Fruit fly (Drosophila melanogaster) whole organism, embryonic: ENCODE results near the gene CG42395.

Experiments used
- BEAF-32 ChIP-seq: fragments of 200-800 bp; sonication (Bioruptor generic); optimal IDR thresholded peaks from 3 replicates; lab custom pipeline; 2017; ENCODE audit warnings: missing biosample characterization, missing genetic modification characterization, mild to moderate bottlenecking, moderate library complexity, missing genetic modification reagents
- Bgb ChIP-seq: fragments of 200-800 bp; sonication (Bioruptor generic); IDR thresholded peaks from 2 replicates; pipeline ENCODE4 v1.3.6; 2022; ENCODE audit warnings: missing biosample characterization, missing genetic modification characterization; ENCODE audit not compliant: partially characterized antibody
- CG1024 ChIP-seq: fragments of 200-800 bp; sonication (Bioruptor generic); IDR thresholded peaks from 2 replicates; pipeline ENCODE4 v1.3.6; 2022; ENCODE audit warnings: missing biosample characterization, missing genetic modification characterization
- CG10565 ChIP-seq: fragments of 200-800 bp; sonication (Bioruptor generic); optimal IDR thresholded peaks from 3 replicates; lab custom pipeline; 2016; ENCODE audit warnings: missing biosample characterization, mild to moderate bottlenecking, missing genetic modification characterization
- CG11560 ChIP-seq: fragments of 200-800 bp; sonication (Bioruptor generic); IDR thresholded peaks from 3 replicates; pipeline ENCODE4 v1.3.6; 2022; ENCODE audit warnings: missing biosample characterization, missing genetic modification characterization
- CG12236 ChIP-seq: fragments of 200-800 bp; sonication (Bioruptor generic); optimal IDR thresholded peaks from 2 replicates; lab custom pipeline; 2016; ENCODE audit warnings: missing biosample characterization, missing genetic modification characterization
- CG15011 ChIP-seq: fragments of 200-800 bp; sonication (Bioruptor generic); optimal IDR thresholded peaks from 3 replicates; lab custom pipeline; 2018; ENCODE audit warnings: missing biosample characterization, mild to moderate bottlenecking, missing genetic modification characterization
- CG15073 ChIP-seq: fragments of 200-800 bp; sonication (Bioruptor generic); optimal IDR thresholded peaks from 2 replicates; lab custom pipeline; 2016; ENCODE audit warnings: missing biosample characterization, missing genetic modification characterization
- CG18476 ChIP-seq: fragments of 200-800 bp; sonication (Bioruptor generic); optimal IDR thresholded peaks from 2 replicates; lab custom pipeline; 2016; ENCODE audit warnings: missing biosample characterization, mild to moderate bottlenecking, missing genetic modification characterization
- CG2129 ChIP-seq: fragments of 200-800 bp; sonication (Bioruptor generic); IDR thresholded peaks from 2 replicates; pipeline ENCODE4 v1.3.6; 2022; ENCODE audit warnings: missing biosample characterization, missing genetic modification characterization; ENCODE audit not compliant: partially characterized antibody
- CG3995 ChIP-seq: fragments of 200-800 bp; sonication (Bioruptor generic); optimal IDR thresholded peaks from 3 replicates; lab custom pipeline; 2016; ENCODE audit warnings: missing biosample characterization, missing genetic modification characterization
- CG43689 ChIP-seq: fragments of 200-800 bp; sonication (Bioruptor generic); IDR thresholded peaks from 2 replicates; pipeline ENCODE4 v1.3.6; 2022; ENCODE audit warnings: missing biosample characterization, missing genetic modification characterization
- CG7839 ChIP-seq: fragments of 200-800 bp; sonication (Bioruptor generic); optimal IDR thresholded peaks from 3 replicates; lab custom pipeline; 2018; ENCODE audit warnings: missing biosample characterization, mild to moderate bottlenecking, missing genetic modification characterization, moderate library complexity
- CG8359 ChIP-seq: fragments of 200-800 bp; sonication (Bioruptor generic); optimal IDR thresholded peaks from 2 replicates; lab custom pipeline; 2017; ENCODE audit warnings: missing biosample characterization, mild to moderate bottlenecking, missing genetic modification characterization, borderline replicate concordance
- Camta ChIP-seq: fragments of 200-800 bp; sonication (Bioruptor generic); optimal IDR thresholded peaks from 2 replicates; lab custom pipeline; 2016; ENCODE audit warnings: missing biosample characterization, missing genetic modification characterization
- Dbx ChIP-seq: fragments of 200-800 bp; sonication (Bioruptor generic); IDR thresholded peaks from 3 replicates; pipeline ENCODE4 v1.3.6; 2022; ENCODE audit warnings: missing biosample characterization, missing genetic modification characterization
- Dip3 ChIP-seq: fragments of 200-800 bp; sonication (Bioruptor generic); optimal IDR thresholded peaks from 3 replicates; lab custom pipeline; 2016; ENCODE audit warnings: missing biosample characterization, missing genetic modification characterization
- Eip74EF ChIP-seq, 2 experiments: fragments of 200-800 bp in 1 of 2; fragments of >200 bp in 1 of 2; sonication (Bioruptor generic) in 1 of 2; optimal IDR thresholded peaks; 2 replicates each; lab custom pipeline; 2017 to 2019; ENCODE audit warnings: missing biosample characterization in 2 of 2, missing genetic modification characterization in 2 of 2, mild to moderate bottlenecking in 1 of 2, moderate library complexity in 1 of 2
- Gug ChIP-seq: fragments of 200-800 bp; sonication (Bioruptor generic); IDR thresholded peaks from 4 replicates; pipeline ENCODE4 v1.3.6; 2022; ENCODE audit warnings: missing biosample characterization, missing genetic modification characterization
- H15 ChIP-seq: fragments of 200-800 bp; sonication (Bioruptor generic); IDR thresholded peaks from 3 replicates; pipeline ENCODE4 v1.3.6; 2022; ENCODE audit warnings: missing biosample characterization, missing genetic modification characterization
- HLH4C ChIP-seq: fragments of 200-800 bp; sonication (Bioruptor generic); IDR thresholded peaks from 3 replicates; pipeline ENCODE4 v1.3.6; 2022; ENCODE audit warnings: missing biosample characterization, missing genetic modification characterization; ENCODE audit not compliant: partially characterized antibody
- HmgZ ChIP-seq: fragments of 200-800 bp; sonication (Bioruptor generic); optimal IDR thresholded peaks from 2 replicates; lab custom pipeline; 2018; ENCODE audit warnings: missing biosample characterization, mild to moderate bottlenecking, missing genetic modification characterization
- Hr3 ChIP-seq: fragments of 200-800 bp; sonication (Bioruptor generic); optimal IDR thresholded peaks from 3 replicates; lab custom pipeline; 2016; ENCODE audit warnings: missing biosample characterization, missing genetic modification characterization
- Hsf ChIP-seq: fragments of 200-800 bp; sonication (Bioruptor generic); optimal IDR thresholded peaks from 3 replicates; lab custom pipeline; 2016; ENCODE audit warnings: missing biosample characterization, missing genetic modification characterization
- Kr ChIP-seq: fragments of 200-800 bp; sonication (Bioruptor generic); optimal IDR thresholded peaks from 2 replicates; lab custom pipeline; 2017; ENCODE audit warnings: missing biosample characterization, mild to moderate bottlenecking, missing genetic modification characterization
- Myb ChIP-seq: fragments of 200-800 bp; sonication (Bioruptor generic); optimal IDR thresholded peaks from 2 replicates; lab custom pipeline; 2016; ENCODE audit warnings: missing biosample characterization, missing genetic modification characterization
- NFAT ChIP-seq: fragments of 200-800 bp; sonication (Bioruptor generic); IDR thresholded peaks from 2 replicates; pipeline ENCODE4 v1.3.6; 2022; ENCODE audit warnings: missing biosample characterization, missing genetic modification characterization
- Oaz ChIP-seq: fragments of 200-800 bp; sonication (Bioruptor generic); IDR thresholded peaks from 2 replicates; pipeline ENCODE4 v1.3.6; 2022; ENCODE audit warnings: missing biosample characterization, missing genetic modification characterization
- Xbp1 ChIP-seq: fragments of 200-800 bp; sonication (Bioruptor generic); optimal IDR thresholded peaks from 3 replicates; lab custom pipeline; 2016; ENCODE audit warnings: missing biosample characterization, mild to moderate bottlenecking, missing genetic modification characterization
- al ChIP-seq: fragments of 200-800 bp; sonication (Bioruptor generic); IDR thresholded peaks from 2 replicates; pipeline ENCODE4 v1.3.6; 2022; ENCODE audit warnings: missing biosample characterization, missing genetic modification characterization
- amos ChIP-seq: fragments of 200-800 bp; sonication (Bioruptor generic); IDR thresholded peaks from 2 replicates; pipeline ENCODE4 v1.3.6; 2022; ENCODE audit warnings: missing biosample characterization, missing genetic modification characterization; ENCODE audit not compliant: partially characterized antibody
- bowl ChIP-seq: fragments of 200-800 bp; sonication (Bioruptor generic); IDR thresholded peaks from 2 replicates; pipeline ENCODE4 v1.3.6; 2022; ENCODE audit warnings: missing biosample characterization, missing genetic modification characterization
- emc ChIP-seq: fragments of 200-800 bp; sonication (Bioruptor generic); optimal IDR thresholded peaks from 2 replicates; lab custom pipeline; 2016; ENCODE audit warnings: missing biosample characterization, missing genetic modification characterization
- ems ChIP-seq: fragments of 200-800 bp; sonication (Bioruptor generic); optimal IDR thresholded peaks from 3 replicates; lab custom pipeline; 2016; ENCODE audit warnings: missing biosample characterization, missing genetic modification characterization
- esg ChIP-seq: fragments of 200-800 bp; sonication (Bioruptor generic); conservative IDR thresholded peaks from 2 replicates; pipeline ENCODE4 v1.3.6; 2022; ENCODE audit warnings: missing biosample characterization, missing genetic modification characterization
- h ChIP-seq: fragments of >200 bp; optimal IDR thresholded peaks from 2 replicates; lab custom pipeline; 2017
- kah ChIP-seq: fragments of 200-800 bp; sonication (Bioruptor generic); optimal IDR thresholded peaks from 2 replicates; lab custom pipeline; 2018; ENCODE audit warnings: missing biosample characterization, mild to moderate bottlenecking, missing genetic modification characterization
- lbe ChIP-seq: fragments of 200-800 bp; sonication (Bioruptor generic); optimal IDR thresholded peaks from 2 replicates; lab custom pipeline; 2016; ENCODE audit warnings: missing biosample characterization, mild to moderate bottlenecking, missing genetic modification characterization
- onecut ChIP-seq: fragments of 200-800 bp; sonication (Bioruptor generic); IDR thresholded peaks from 2 replicates; pipeline ENCODE4 v1.3.6; 2022; ENCODE audit warnings: missing biosample characterization, missing genetic modification characterization
- pnt ChIP-seq: fragments of 200-800 bp; sonication (Bioruptor generic); optimal IDR thresholded peaks from 3 replicates; lab custom pipeline; 2016; ENCODE audit warnings: missing biosample characterization, missing genetic modification characterization
- repo ChIP-seq: fragments of 200-800 bp; sonication (Bioruptor generic); optimal IDR thresholded peaks from 2 replicates; lab custom pipeline; 2016; ENCODE audit warnings: missing biosample characterization, missing genetic modification characterization
- salm ChIP-seq: fragments of 200-800 bp; sonication (Bioruptor generic); optimal IDR thresholded peaks from 2 replicates; lab custom pipeline; 2018; ENCODE audit warnings: missing biosample characterization, mild to moderate bottlenecking, missing genetic modification characterization
- sima ChIP-seq: fragments of 200-800 bp; sonication (Bioruptor generic); optimal IDR thresholded peaks from 2 replicates; lab custom pipeline; 2016; ENCODE audit warnings: missing biosample characterization, missing genetic modification characterization
- sna ChIP-seq: fragments of 200-800 bp; sonication (Bioruptor generic); IDR thresholded peaks from 2 replicates; pipeline ENCODE4 v1.3.6; 2022; ENCODE audit warnings: missing biosample characterization, missing genetic modification characterization; ENCODE audit not compliant: partially characterized antibody
- tin ChIP-seq: fragments of 200-800 bp; sonication (Bioruptor generic); optimal IDR thresholded peaks from 3 replicates; lab custom pipeline; 2016; ENCODE audit warnings: missing biosample characterization, missing genetic modification characterization
- toy ChIP-seq: fragments of 200-800 bp; sonication (Bioruptor generic); IDR thresholded peaks from 2 replicates; pipeline ENCODE4 v1.3.6; 2022; ENCODE audit warnings: missing biosample characterization, missing genetic modification characterization
- vnd ChIP-seq: fragments of 200-800 bp; sonication (Bioruptor generic); IDR thresholded peaks from 3 replicates; pipeline ENCODE4 v1.3.6; 2022; ENCODE audit warnings: missing biosample characterization, missing genetic modification characterization; ENCODE audit not compliant: partially characterized antibody
- wor ChIP-seq: fragments of 200-800 bp; sonication (Bioruptor generic); IDR thresholded peaks from 2 replicates; pipeline ENCODE4 v1.3.6; 2022; ENCODE audit warnings: missing biosample characterization, missing genetic modification characterization
- zen2 ChIP-seq: fragments of 200-800 bp; sonication (Bioruptor generic); IDR thresholded peaks from 3 replicates; pipeline ENCODE4 v1.3.6; 2022; ENCODE audit warnings: missing biosample characterization, missing genetic modification characterization; ENCODE audit not compliant: partially characterized antibody

CG42395 gene

dm6 chrX:9556397-9556796, 19.6 kb downstream of the CG42395 start, which contains the start of gene CG15317 (continued):
- TF ChIP-seq HLH4C (GFP tag; lab: Robert Waterston, UW) (peak; percentile 82), CG1024 (GFP tag; lab: Robert Waterston, UW) (no peak), sna (0 out of 2 replicates have a peak, but pooled peaks have one; percentile 41)

DNA sequence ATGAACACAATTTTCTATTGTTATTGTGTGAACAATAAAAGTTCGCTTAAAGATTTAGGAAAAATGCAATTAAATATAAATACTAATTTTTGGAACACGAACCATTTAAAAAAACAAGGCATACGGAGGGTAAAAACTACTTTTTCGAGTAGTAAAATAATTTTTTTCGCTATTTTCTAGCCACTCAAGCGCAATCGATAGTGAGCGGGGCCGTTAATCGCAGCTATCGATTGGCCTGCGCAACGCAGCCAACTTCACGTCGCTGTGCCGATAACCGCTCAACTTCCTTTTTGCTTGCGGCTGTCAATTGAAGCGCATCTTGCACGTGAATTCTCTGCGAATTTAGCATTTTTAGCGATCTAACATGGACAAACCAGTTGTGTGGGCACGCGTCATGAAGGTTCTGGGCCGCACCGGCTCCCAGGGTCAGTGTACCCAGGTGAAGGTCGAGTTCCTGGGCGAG, 21.7 kb downstream of the CG42395 start, which contains the start of gene RpS28b:
Gene RpS28b, plus strand, starts transcription at position 278 of the 463 bp plus-strand sequence.
- TF ChIP-seq vnd (GFP tag; lab: Robert Waterston, UW), result peak; percentile 72
- peak; percentile 72 for TF ChIP-seq Kr (GFP tag; lab: Kevin White, UChicago)
- peak in 1 of 2 experiments; percentile 61 for TF ChIP-seq Eip74EF (GFP tag; optimal IDR thresholded peaks at IDR 0.05; lab: Kevin White, UChicago)
- TF ChIP-seq onecut (GFP tag; lab: Robert Waterston, UW), result peak; percentile 94
- peak; percentile 63; the same call in 2 of the 3 replicates for TF ChIP-seq CG11560 (tag; lab: Robert Waterston, UW)
- peak; percentile 63 for TF ChIP-seq HmgZ (tag; lab: Kevin White, UChicago)
- peak; percentile 65 for TF ChIP-seq Myb (GFP tag; lab: Kevin White, UChicago)
- TF ChIP-seq CG2129, result peak; percentile 39; the same call in 1 of the 2 replicates
- peak; percentile 94 for TF ChIP-seq Dbx
- TF ChIP-seq zen2 (GFP tag; lab: Robert Waterston, UW), result peak; percentile 44; the same call in 2 of the 3 replicates
- peak; percentile 92 for TF ChIP-seq Gug (GFP tag; lab: Robert Waterston, UW)
- TF ChIP-seq Oaz (GFP tag; lab: Robert Waterston, UW), result peak; percentile 82
- peak; percentile 77 for TF ChIP-seq CG10565 (GFP tag; lab: Kevin White, UChicago)
- peak; percentile 84 for TF ChIP-seq CG15011
- peak; percentile 44; the same call in 1 of the 2 replicates for TF ChIP-seq esg (GFP tag; lab: Robert Waterston, UW)
- no peak for TF ChIP-seq CG15073
- TF ChIP-seq emc, result peak; percentile 91
- TF ChIP-seq wor, result peak; percentile 14; the same call in 1 of the 2 replicates
- TF ChIP-seq CG43689 (GFP tag; lab: Robert Waterston, UW), result peak; percentile 87
- peak; percentile 87 for TF ChIP-seq amos (GFP tag; lab: Robert Waterston, UW)
- TF ChIP-seq sima, result peak; percentile 70
- peak; percentile 15 for TF ChIP-seq lbe (GFP tag; lab: Kevin White, UChicago)
- TF ChIP-seq salm (tag; lab: Kevin White, UChicago), result peak; percentile 72
- peak; percentile 80 for TF ChIP-seq repo (GFP tag; lab: Kevin White, UChicago)
- TF ChIP-seq CG12236 (GFP tag; lab: Kevin White, UChicago), result peak; percentile 75
- peak; percentile 76 for TF ChIP-seq al (GFP tag; lab: Robert Waterston, UW)
- peak; percentile 85 for TF ChIP-seq Bgb
- TF ChIP-seq BEAF-32, result peak; percentile 85
- TF ChIP-seq Camta (GFP tag; lab: Kevin White, UChicago), result peak; percentile 85
- peak; percentile 80 for TF ChIP-seq ems (GFP tag; lab: Kevin White, UChicago)
- peak; percentile 88 for TF ChIP-seq Hsf (GFP tag; lab: Kevin White, UChicago)
- TF ChIP-seq CG18476 (GFP tag; lab: Kevin White, UChicago), result peak; percentile 58
- peak; percentile 93 for TF ChIP-seq H15 (GFP tag; lab: Robert Waterston, UW)
- TF ChIP-seq CG3995 (GFP tag; lab: Kevin White, UChicago), result peak; percentile 71
- peak; percentile 84; the same call in 1 of the 2 replicates for TF ChIP-seq toy
- TF ChIP-seq CG7839 (tag; lab: Kevin White, UChicago), result peak; percentile 78
- TF ChIP-seq kah (GFP tag; lab: Kevin White, UChicago), result peak; percentile 86
- TF ChIP-seq NFAT (GFP tag; lab: Robert Waterston, UW), result peak; percentile 97
- TF ChIP-seq Hr3 (GFP tag; lab: Kevin White, UChicago), result peak; percentile 51
- TF ChIP-seq pnt (GFP tag; lab: Kevin White, UChicago), result peak; percentile 7
- peak; percentile 81 for TF ChIP-seq bowl (GFP tag; lab: Robert Waterston, UW)
- TF ChIP-seq Xbp1 (GFP tag; lab: Kevin White, UChicago), result peak; percentile 81
- TF ChIP-seq h (lab: Kevin White, UChicago), result no peak
- TF ChIP-seq CG8359 (GFP tag; lab: Kevin White, UChicago), result peak; percentile 81
- peak; percentile 73 for TF ChIP-seq tin (GFP tag; lab: Kevin White, UChicago)
- peak; percentile 85 for TF ChIP-seq Dip3 (GFP tag; lab: Kevin White, UChicago)
